Worm (Caenorhabditis elegans) whole organism, young adult: Measurements from ENCODE around the gene klp-3.

Experiments used
- B0035.1 ChIP-seq: sonication (generic microtip); optimal IDR thresholded peaks from 2 replicates; lab custom pipeline; 2016; ENCODE audit warnings: missing genetic modification characterization, mild to moderate bottlenecking, missing compliant biosample characterization, missing genotype, missing genetic modification reagents
- B0336.3 ChIP-seq: fragments of 200-800 bp; sonication (Bioruptor generic); IDR thresholded peaks from 2 replicates; pipeline ENCODE4 v1.3.6; 2022; ENCODE audit warnings: missing genetic modification characterization, missing compliant biosample characterization
- C17E4.6 ChIP-seq: fragments of 200-800 bp; sonication (Bioruptor generic); IDR thresholded peaks from 2 replicates; pipeline ENCODE4 v1.3.6; 2022; ENCODE audit warnings: missing genetic modification reagents, missing genetic modification characterization, missing compliant biosample characterization
- D2030.7 ChIP-seq: fragments of 200-800 bp; sonication (Bioruptor generic); IDR thresholded peaks from 2 replicates; pipeline ENCODE4 v1.3.6; 2022; ENCODE audit warnings: missing genetic modification reagents, missing genetic modification characterization, missing compliant biosample characterization
- F33H1.4 ChIP-seq: fragments of 200-800 bp; sonication (Bioruptor generic); IDR thresholded peaks from 2 replicates; pipeline ENCODE4 v1.3.6; 2022; ENCODE audit warnings: missing genetic modification reagents, missing genetic modification characterization, missing compliant biosample characterization
- F39B2.1 ChIP-seq: fragments of 200-800 bp; sonication (Bioruptor generic); IDR thresholded peaks from 2 replicates; pipeline ENCODE4 v1.3.6; 2022; ENCODE audit warnings: missing genetic modification reagents, missing genetic modification characterization, missing compliant biosample characterization
- T26A5.8 ChIP-seq: sonication (generic microtip); optimal IDR thresholded peaks from 2 replicates; lab custom pipeline; 2016; ENCODE audit warnings: missing genetic modification characterization, missing compliant biosample characterization
- Y67H2A.10 ChIP-seq: fragments of 200-800 bp; sonication (Bioruptor generic); conservative IDR thresholded peaks from 2 replicates; pipeline ENCODE4 v1.3.6; 2022; ENCODE audit warnings: missing genetic modification reagents, missing genetic modification characterization, missing compliant biosample characterization
- Y79H2A.3 ChIP-seq: fragments of 200-800 bp; sonication (Bioruptor generic); conservative IDR thresholded peaks from 2 replicates; pipeline ENCODE4 v1.3.6; 2022; ENCODE audit warnings: missing genetic modification reagents, missing genetic modification characterization, missing compliant biosample characterization
- ZK185.1 ChIP-seq: sonication (generic microtip); optimal IDR thresholded peaks from 2 replicates; lab custom pipeline; 2016; ENCODE audit warnings: mild to moderate bottlenecking, missing genetic modification characterization, missing compliant biosample characterization; ENCODE audit not compliant: poor library complexity, severe bottlenecking
- attf-3 ChIP-seq: fragments of 200-800 bp; sonication (Bioruptor generic); conservative IDR thresholded peaks from 2 replicates; pipeline ENCODE4 v1.3.6; 2022; ENCODE audit warnings: missing genetic modification reagents, missing genetic modification characterization, missing compliant biosample characterization
- attf-5 ChIP-seq: fragments of 200-800 bp; sonication (Bioruptor generic); optimal IDR thresholded peaks from 2 replicates; lab custom pipeline; 2018; ENCODE audit warnings: mild to moderate bottlenecking, missing genetic modification characterization, missing compliant biosample characterization
- bed-1 ChIP-seq: fragments of 200-800 bp; sonication (Bioruptor generic); IDR thresholded peaks from 2 replicates; pipeline ENCODE4 v1.3.6; 2022; ENCODE audit warnings: missing genetic modification reagents, missing genetic modification characterization, missing compliant biosample characterization
- cebp-1 ChIP-seq, 2 experiments: fragments of 200-800 bp in 1 of 2; sonication (Bioruptor generic) in 1 of 2; sonication (generic microtip) in 1 of 2; IDR thresholded peaks in 1 of 2; optimal IDR thresholded peaks in 1 of 2; 2 replicates each; pipeline versions ENCODE4 v1.3.6 to Lab custom; 2017 to 2022; ENCODE audit warnings: missing compliant biosample characterization in 2 of 2, missing genetic modification characterization in 2 of 2, mild to moderate bottlenecking in 1 of 2, missing genetic modification reagents in 1 of 2, moderate library complexity in 1 of 2
- ceh-79 ChIP-seq: sonication (generic microtip); optimal IDR thresholded peaks from 2 replicates; lab custom pipeline; 2017; ENCODE audit warnings: mild to moderate bottlenecking, missing genetic modification characterization, missing compliant biosample characterization
- chd-7 ChIP-seq: sonication (generic microtip); optimal IDR thresholded peaks from 2 replicates; lab custom pipeline; 2016; ENCODE audit warnings: mild to moderate bottlenecking, missing genetic modification characterization, moderate library complexity, missing compliant biosample characterization
- dpff-1 ChIP-seq: sonication (generic microtip); optimal IDR thresholded peaks from 2 replicates; lab custom pipeline; 2017; ENCODE audit warnings: mild to moderate bottlenecking, missing genetic modification characterization, missing compliant biosample characterization
- dpl-1 ChIP-seq: fragments of 150-350 bp; optimal IDR thresholded peaks from 2 replicates; lab custom pipeline; 2014; ENCODE audit warnings: missing biosample characterization, missing genetic modification reagents, missing genetic modification characterization
- efl-1 ChIP-seq: fragments of 150-350 bp; optimal IDR thresholded peaks from 2 replicates; lab custom pipeline; 2014; ENCODE audit warnings: missing biosample characterization, missing genetic modification reagents, missing genetic modification characterization
- ets-4 ChIP-seq: fragments of 200-800 bp; sonication (Bioruptor generic); optimal IDR thresholded peaks from 2 replicates; lab custom pipeline; 2018; ENCODE audit warnings: mild to moderate bottlenecking, missing genetic modification characterization, missing compliant biosample characterization
- gei-17 ChIP-seq: fragments of 200-800 bp; sonication (Bioruptor generic); optimal IDR thresholded peaks from 2 replicates; lab custom pipeline; 2018; ENCODE audit warnings: mild to moderate bottlenecking, missing genetic modification characterization, missing compliant biosample characterization
- hmg-1.2 ChIP-seq: fragments of 200-800 bp; sonication (Bioruptor generic); IDR thresholded peaks from 2 replicates; pipeline ENCODE4 v1.3.6; 2022; ENCODE audit warnings: missing genetic modification reagents, missing genetic modification characterization, missing compliant biosample characterization
- lag-1 ChIP-seq: fragments of 200-800 bp; sonication (Bioruptor generic); IDR thresholded peaks from 2 replicates; pipeline ENCODE4 v1.3.6; 2022; ENCODE audit warnings: missing genetic modification reagents, missing genetic modification characterization, missing compliant biosample characterization
- let-526 ChIP-seq: fragments of 200-800 bp; sonication (Bioruptor generic); IDR thresholded peaks from 2 replicates; pipeline ENCODE4 v1.3.6; 2022; ENCODE audit warnings: missing genetic modification reagents, missing genetic modification characterization, missing compliant biosample characterization
- let-607 ChIP-seq, 2 experiments: fragments of 200-800 bp in 1 of 2; sonication (Bioruptor generic) in 1 of 2; sonication (generic microtip) in 1 of 2; optimal IDR thresholded peaks; 2 replicates each; lab custom pipeline; 2016 to 2018; ENCODE audit warnings: mild to moderate bottlenecking in 2 of 2, missing compliant biosample characterization in 2 of 2, missing genetic modification characterization in 2 of 2, moderate library complexity in 2 of 2, missing genotype in 1 of 2
- lir-1 ChIP-seq: fragments of 200-800 bp; sonication (Bioruptor generic); conservative IDR thresholded peaks from 2 replicates; pipeline ENCODE4 v1.3.6; 2022; ENCODE audit warnings: missing genetic modification reagents, missing genetic modification characterization, missing compliant biosample characterization
- mcd-1 ChIP-seq: fragments of 200-800 bp; sonication (Bioruptor generic); IDR thresholded peaks from 2 replicates; pipeline ENCODE4 v1.3.6; 2022; ENCODE audit warnings: missing genetic modification reagents, missing genetic modification characterization, missing compliant biosample characterization
- mel-28 ChIP-seq: sonication (generic microtip); optimal IDR thresholded peaks from 2 replicates; lab custom pipeline; 2016; ENCODE audit warnings: borderline replicate concordance, mild to moderate bottlenecking, missing genetic modification characterization, missing compliant biosample characterization
- mes-4 ChIP-seq: sonication (generic microtip); optimal IDR thresholded peaks from 2 replicates; lab custom pipeline; 2016; ENCODE audit warnings: missing genotype, missing genetic modification characterization, missing compliant biosample characterization
- nfya-2 ChIP-seq: fragments of 200-800 bp; sonication (Bioruptor generic); IDR thresholded peaks from 2 replicates; pipeline ENCODE4 v1.3.6; 2022; ENCODE audit warnings: missing genetic modification reagents, missing genetic modification characterization, missing compliant biosample characterization
- nfyb-1 ChIP-seq: fragments of 200-800 bp; sonication (Bioruptor generic); IDR thresholded peaks from 2 replicates; pipeline ENCODE4 v1.3.6; 2022; ENCODE audit warnings: missing genetic modification reagents, missing genetic modification characterization, missing compliant biosample characterization
- nhr-179 ChIP-seq: sonication (generic microtip); optimal IDR thresholded peaks from 2 replicates; lab custom pipeline; 2016; ENCODE audit warnings: mild to moderate bottlenecking, missing genetic modification characterization, missing compliant biosample characterization
- nhr-90 ChIP-seq: sonication (generic microtip); optimal IDR thresholded peaks from 2 replicates; lab custom pipeline; 2016; ENCODE audit warnings: missing genotype, mild to moderate bottlenecking, missing genetic modification characterization, missing compliant biosample characterization
- pbrm-1 ChIP-seq: fragments of 200-800 bp; sonication (Bioruptor generic); IDR thresholded peaks from 2 replicates; pipeline ENCODE4 v1.3.6; 2022; ENCODE audit warnings: missing genetic modification reagents, missing genetic modification characterization, missing compliant biosample characterization
- rcor-1 ChIP-seq: fragments of 200-800 bp; sonication (Bioruptor generic); IDR thresholded peaks from 2 replicates; pipeline ENCODE4 v1.3.6; 2022; ENCODE audit warnings: missing genetic modification reagents, missing genetic modification characterization, missing compliant biosample characterization
- rec-8 ChIP-seq, 2 experiments: sonication (generic microtip); optimal IDR thresholded peaks; 2 replicates each; lab custom pipeline; 2016; ENCODE audit warnings: mild to moderate bottlenecking in 2 of 2, missing genetic modification characterization in 2 of 2, missing genetic modification reagents in 2 of 2, missing genotype in 2 of 2, missing biosample characterization in 1 of 2, missing compliant biosample characterization in 1 of 2, moderate library complexity in 1 of 2
- repo-1 ChIP-seq: sonication (generic microtip); optimal IDR thresholded peaks from 2 replicates; lab custom pipeline; 2017; ENCODE audit warnings: mild to moderate bottlenecking, missing genetic modification characterization, missing compliant biosample characterization
- sdz-38 ChIP-seq: sonication (generic microtip); optimal IDR thresholded peaks from 2 replicates; lab custom pipeline; 2016; ENCODE audit warnings: missing genotype, missing genetic modification characterization, missing compliant biosample characterization
- snpc-3.4 ChIP-seq: sonication (generic microtip); optimal IDR thresholded peaks from 2 replicates; lab custom pipeline; 2017; ENCODE audit warnings: missing genetic modification characterization, mild to moderate bottlenecking, missing compliant biosample characterization, antibody characterized with exemption, moderate library complexity, missing genotype, missing genetic modification reagents
- ztf-18 ChIP-seq: sonication (generic microtip); optimal IDR thresholded peaks from 2 replicates; lab custom pipeline; 2016; ENCODE audit warnings: missing genotype, mild to moderate bottlenecking, missing genetic modification characterization, missing compliant biosample characterization
- ztf-22 ChIP-seq: fragments of 200-800 bp; sonication (Bioruptor generic); optimal IDR thresholded peaks from 2 replicates; lab custom pipeline; 2018; ENCODE audit warnings: mild to moderate bottlenecking, missing genetic modification characterization, moderate library complexity, missing compliant biosample characterization
- ztf-26 ChIP-seq: sonication (generic microtip); optimal IDR thresholded peaks from 2 replicates; lab custom pipeline; 2017; ENCODE audit warnings: missing genetic modification characterization, missing compliant biosample characterization
- ztf-28 ChIP-seq: fragments of 200-800 bp; sonication (Bioruptor generic); IDR thresholded peaks from 2 replicates; pipeline ENCODE4 v1.3.6; 2022; ENCODE audit warnings: missing genetic modification reagents, missing genetic modification characterization, missing compliant biosample characterization

klp-3 gene

ce11 chrII:7863480-7864125, 21.4 kb downstream of the klp-3 start (continued):
- TF ChIP-seq dpff-1 (tag; lab: Kevin White, UChicago) (no peak), cebp-1 (GFP tag; IDR thresholded peaks at IDR 0.05; lab: Robert Waterston, UW) (no peak), cebp-1 (tag; optimal IDR thresholded peaks at IDR 0.05; lab: Kevin White, UChicago) (peak; percentile 8), hmg-1.2 (GFP tag; lab: Robert Waterston, UW) (0 out of 2 replicates have a peak, but pooled peaks have one; percentile 17), F39B2.1 (GFP tag; lab: Robert Waterston, UW) (no peak), F33H1.4 (GFP tag; lab: Robert Waterston, UW) (peak; percentile 71), D2030.7 (GFP tag; lab: Robert Waterston, UW) (0 out of 2 replicates have a peak, but pooled peaks have one; percentile 34), efl-1 (peak; percentile 59), bed-1 (GFP tag; lab: Robert Waterston, UW) (no peak), mel-28 (tag; lab: Kevin White, UChicago) (no peak), pbrm-1 (GFP tag; lab: Robert Waterston, UW) (no peak), T26A5.8 (no peak), ets-4 (GFP tag; lab: Kevin White, UChicago) (no peak), lir-1 (no peak), Y67H2A.10 (GFP tag; lab: Robert Waterston, UW) (0 out of 2 replicates have a peak, but pooled peaks have one; percentile 11), ceh-79 (tag; lab: Kevin White, UChicago) (no peak), repo-1 (tag; lab: Kevin White, UChicago) (no peak), nfya-2 (GFP tag; lab: Robert Waterston, UW) (no peak), nhr-90 (no peak), ZK185.1 (tag; lab: Kevin White, UChicago) (no peak)

- TF ChIP-seq B0336.3 (GFP tag; lab: Robert Waterston, UW) (no peak), C17E4.6 (GFP tag; lab: Robert Waterston, UW) (no peak), dpl-1 (no peak), mes-4 (tag; lab: Kevin White, UChicago) (no peak), let-607 (tag; optimal IDR thresholded peaks at IDR 0.05; lab: Kevin White, UChicago) (peak; percentile 63 to 72), chd-7 (no peak), Y79H2A.3 (no peak), attf-3 (GFP tag; lab: Robert Waterston, UW) (peak; percentile 22; the same call in 1 of the 2 replicates), nhr-179 (tag; lab: Kevin White, UChicago) (no peak), efl-1 (no peak)
Observed at ce11 chrII:7864207-7864606, 22.1 kb downstream of the klp-3 start, which contains the start of gene ostb-1. TSS of gene ostb-1 (plus strand) at chrII:7864507.

ce11 chrII:7864892-7865291, 22.7 kb downstream of the klp-3 start:
- no peak for TF ChIP-seq ztf-26 (tag; lab: Kevin White, UChicago)
- no peak for TF ChIP-seq rec-8 (tag; optimal IDR thresholded peaks at IDR 0.05; lab: Kevin White, UChicago)
- TF ChIP-seq B0035.1 (tag; lab: Kevin White, UChicago), result no peak
- TF ChIP-seq sdz-38 (tag; lab: Kevin White, UChicago), result no peak
- TF ChIP-seq Y79H2A.3, result no peak
- no peak for TF ChIP-seq let-526
- TF ChIP-seq lag-1 (GFP tag; lab: Robert Waterston, UW), result no peak
- TF ChIP-seq nfyb-1, result no peak
- TF ChIP-seq ztf-28, result no peak
- TF ChIP-seq snpc-3.4, result no peak
- TF ChIP-seq mcd-1 (GFP tag; lab: Robert Waterston, UW), result no peak
- TF ChIP-seq ztf-22, result no peak
- no peak for TF ChIP-seq ztf-18 (tag; lab: Kevin White, UChicago)
- no peak for TF ChIP-seq gei-17 (GFP tag; lab: Kevin White, UChicago)
- TF ChIP-seq rcor-1, result no peak
- TF ChIP-seq attf-5 (GFP tag; lab: Kevin White, UChicago), result no peak
- no peak for TF ChIP-seq pbrm-1 (GFP tag; lab: Robert Waterston, UW)
